Worm (Caenorhabditis elegans): ENCODE data around the gene R10E4.1.

DNA sequence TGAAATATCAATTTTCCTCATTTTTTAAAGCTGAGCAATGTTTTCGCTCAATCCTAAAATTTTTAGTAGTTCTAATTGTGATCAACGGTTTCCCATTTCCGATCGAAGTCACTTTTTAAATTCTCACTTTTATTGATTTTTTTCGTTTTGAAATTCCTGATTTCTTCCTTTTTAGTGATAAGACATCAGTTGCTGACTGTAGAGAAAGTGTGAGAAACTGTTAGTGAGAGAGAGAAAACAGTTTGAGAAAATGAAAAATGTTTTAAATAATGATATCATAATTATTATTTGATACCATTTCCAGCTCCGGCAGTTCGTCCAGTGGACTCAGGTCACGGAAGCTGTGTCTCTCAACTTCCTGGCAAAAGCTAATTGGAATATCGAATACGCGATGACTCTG, 45.0 kb downstream of the R10E4.1 start:
- TF ChIP-seq ets-7 (tag; optimal IDR thresholded peaks at IDR 0.05) = no peak
- TF ChIP-seq hmg-4 (GFP tag; optimal IDR thresholded peaks at IDR 0.05) = no peak
- TF ChIP-seq tbx-37 (GFP tag; conservative IDR thresholded peaks at IDR 0.05) = no peak

All from whole organism, early embryonic.